Worm (Caenorhabditis elegans): ENCODE measurements around the gene M04D8.4.

- TF ChIP-seq F13C5.2 (tag; optimal IDR thresholded peaks at IDR 0.05) (no peak), sea-1 (GFP tag; conservative IDR thresholded peaks at IDR 0.05) (no peak), ama-1 (optimal IDR thresholded peaks at IDR 0.05) (no peak), hnd-1 (tag; optimal IDR thresholded peaks at IDR 0.05) (no peak), scrt-1 (GFP tag; IDR thresholded peaks at IDR 0.05) (no peak), tra-4 (tag; optimal IDR thresholded peaks at IDR 0.05) (no peak)
These were observed 38.8 kb upstream of the M04D8.4 start, which contains the start of gene T16G12.6 for ce11 chrIII:10069278-10069677.
